Worm (Caenorhabditis elegans) whole organism, midembryonic: ENCODE data around the gene bre-3.
"Not testable (repeated sequence)": the region's sequence is repeated elsewhere in the genome, so short reads cannot be mapped to it uniquely, and the experiment has no call there.

Source experiments
- T22C8.4 ChIP-seq: fragments of 200-800 bp; sonication (Bioruptor generic); IDR thresholded peaks from 2 replicates; pipeline ENCODE4 v1.3.6; 2022; ENCODE audit warnings: missing genetic modification characterization, missing compliant biosample characterization
- cog-1 ChIP-seq: sonication (generic microtip); optimal IDR thresholded peaks from 2 replicates; lab custom pipeline; 2016; ENCODE audit warnings: missing genetic modification characterization, missing compliant biosample characterization
- klf-2 ChIP-seq: fragments of 200-800 bp; sonication (Bioruptor generic); conservative IDR thresholded peaks from 2 replicates; pipeline ENCODE4 v1.3.6; 2022; ENCODE audit warnings: missing genetic modification reagents, missing genetic modification characterization, missing compliant biosample characterization
- med-1 ChIP-seq: sonication (generic microtip); optimal IDR thresholded peaks from 2 replicates; lab custom pipeline; 2017; ENCODE audit warnings: missing genetic modification characterization, mild to moderate bottlenecking, missing compliant biosample characterization, antibody characterized with exemption, missing genetic modification reagents; ENCODE audit not compliant: insufficient read depth
- ref-1 ChIP-seq: fragments of 200-800 bp; sonication (Bioruptor generic); conservative IDR thresholded peaks from 2 replicates; pipeline ENCODE4 v1.3.6; 2022; ENCODE audit warnings: missing genetic modification reagents, missing genetic modification characterization, missing compliant biosample characterization
- tab-1 ChIP-seq: fragments of 200-800 bp; sonication (Bioruptor generic); IDR thresholded peaks from 2 replicates; pipeline ENCODE4 v1.3.6; 2022; ENCODE audit warnings: missing genetic modification characterization, missing compliant biosample characterization
- ztf-23 ChIP-seq: fragments of 200-800 bp; sonication (Bioruptor generic); IDR thresholded peaks from 2 replicates; pipeline ENCODE4 v1.3.6; 2022; ENCODE audit warnings: missing genetic modification reagents, missing genetic modification characterization, missing compliant biosample characterization
- ztf-29 ChIP-seq: fragments of 200-800 bp; sonication (Bioruptor generic); IDR thresholded peaks from 2 replicates; pipeline ENCODE4 v1.3.6; 2022; ENCODE audit warnings: missing genetic modification reagents, missing genetic modification characterization, missing compliant biosample characterization

Gene bre-3

DNA sequence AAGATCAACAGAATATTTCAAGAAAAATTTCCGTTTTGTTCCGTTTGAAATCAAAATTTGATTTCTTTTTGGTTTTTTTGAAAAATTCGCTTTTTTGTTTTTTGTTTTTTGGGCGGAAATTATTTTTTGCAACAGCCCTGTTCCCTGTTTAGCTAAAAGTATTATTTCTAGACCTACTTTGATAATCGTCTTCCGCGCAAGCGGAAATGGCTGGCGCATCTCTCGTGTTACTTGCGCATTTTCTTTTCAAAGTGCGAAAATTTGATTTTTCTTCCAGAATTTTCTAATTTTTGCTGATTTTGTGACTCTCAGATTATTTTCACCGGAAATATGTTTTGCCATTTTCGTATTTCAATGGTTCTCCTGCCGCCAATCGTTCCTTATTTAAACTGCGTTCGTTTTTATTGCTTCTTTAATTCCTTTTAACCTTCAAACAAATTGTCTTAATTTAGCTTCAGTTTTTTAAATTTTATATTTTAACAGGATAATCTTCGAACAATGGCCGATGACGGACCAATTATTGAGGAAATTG lies 51.6 kb downstream of the bre-3 start, which contains the start of gene cpar-1:
TSS of gene cpar-1 (plus strand) at position 482 of the 532 bp plus-strand sequence.
- TF ChIP-seq med-1 (GFP tag; lab: Kevin White, UChicago) (no peak), ztf-23 (no peak), ztf-29 (GFP tag; lab: Robert Waterston, UW) (no peak), tab-1 (GFP tag; lab: Robert Waterston, UW) (no peak), cog-1 (tag; lab: Kevin White, UChicago) (no peak), klf-2 (GFP tag; lab: Robert Waterston, UW) (no peak)

DNA sequence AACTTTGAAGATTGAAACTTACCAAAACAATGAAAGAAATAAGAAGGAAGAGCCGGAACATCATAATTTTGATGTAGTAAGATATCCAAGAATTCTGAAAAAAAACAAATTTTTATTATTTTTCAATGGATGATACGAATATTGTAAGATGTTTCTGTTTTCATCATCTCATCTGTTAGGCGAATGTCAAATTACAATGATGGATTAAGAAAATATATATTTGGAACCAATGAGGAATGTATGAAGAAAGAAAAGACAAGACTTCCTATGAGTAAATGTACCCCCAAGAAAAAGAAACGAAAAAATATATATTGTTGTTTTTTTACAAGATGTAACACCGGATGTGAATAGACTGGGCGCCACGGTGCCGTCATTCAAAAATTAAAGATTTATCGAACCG lies 59.0 kb downstream of the bre-3 start, which contains the start of gene T26G10.5:
TSS of gene T26G10.5 (minus strand) at position 101 of the 400 bp plus-strand sequence.
- no peak for TF ChIP-seq med-1 (GFP tag; lab: Kevin White, UChicago)
- no peak for TF ChIP-seq tab-1 (GFP tag; lab: Robert Waterston, UW)
- no peak for TF ChIP-seq T22C8.4 (GFP tag; lab: Robert Waterston, UW)
- TF ChIP-seq ztf-23 = no peak
- no peak for TF ChIP-seq ref-1 (GFP tag; lab: Robert Waterston, UW)
- TF ChIP-seq ztf-29 (GFP tag; lab: Robert Waterston, UW) = no peak

DNA sequence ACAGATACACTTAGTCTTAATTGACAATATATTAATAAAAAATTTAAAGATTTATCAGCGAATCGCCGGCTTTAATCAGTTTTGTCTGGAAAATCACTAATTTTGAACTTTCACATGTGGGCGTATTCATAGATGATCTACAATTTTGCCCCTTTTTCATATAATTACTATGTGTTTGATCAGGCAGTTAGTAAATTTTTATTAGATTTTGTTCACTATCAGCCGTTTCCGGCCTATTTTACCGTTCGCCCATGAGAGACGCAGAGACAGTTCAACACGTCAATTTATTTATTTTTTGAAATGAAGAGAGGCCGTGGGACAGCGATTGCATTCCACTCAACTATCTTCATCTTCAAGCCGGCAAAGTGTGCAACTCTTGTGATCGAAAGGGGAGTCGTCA lies 65.0 kb downstream of the bre-3 start, which contains the start of gene T26G10.4:
TSS of gene T26G10.4 (plus strand) at position 301 of the 400 bp plus-strand sequence.
- TF ChIP-seq med-1 (GFP tag; lab: Kevin White, UChicago); T22C8.4 (GFP tag; lab: Robert Waterston, UW); ref-1 (GFP tag; lab: Robert Waterston, UW): not testable (repeated sequence)
